Worm (Caenorhabditis elegans) whole organism, L1 larva: ENCODE results near the gene srsx-32.

Source experiments
- ama-1 ChIP-seq: fragments of 150-350 bp; optimal IDR thresholded peaks from 2 replicates; lab custom pipeline; 2014
- dpl-1 ChIP-seq, 3 experiments: fragments of 150-350 bp in 2 of 3; sonication (generic microtip) in 1 of 3; optimal IDR thresholded peaks; 2 replicates each; lab custom pipeline; 2014 to 2017; ENCODE audit warnings: missing biosample characterization in 3 of 3, missing genetic modification characterization in 3 of 3, missing genetic modification reagents in 3 of 3
- fkh-10 ChIP-seq: sonication (generic microtip); optimal IDR thresholded peaks from 2 replicates; lab custom pipeline; 2017; ENCODE audit warnings: missing biosample characterization, missing genetic modification reagents, missing genetic modification characterization
- fos-1 ChIP-seq: fragments of 150-350 bp; optimal IDR thresholded peaks from 2 replicates; lab custom pipeline; 2014; ENCODE audit warnings: missing biosample characterization, missing genetic modification characterization
- mef-2 ChIP-seq: fragments of 150-350 bp; optimal IDR thresholded peaks from 2 replicates; lab custom pipeline; 2014; ENCODE audit warnings: missing biosample characterization, missing genetic modification characterization

- TF ChIP-seq ama-1 (lab: Kevin White, UChicago) (no peak), mef-2 (tag; lab: Kevin White, UChicago) (no peak), fkh-10 (GFP tag; lab: Kevin White, UChicago) (no peak), fos-1 (no peak), dpl-1 (GFP tag; optimal IDR thresholded peaks at IDR 0.05; lab: Kevin White, UChicago) (no peak)
These were observed 13.3 kb upstream of the srsx-32 start, which contains the start of gene srab-4 for ce11 chrV:7003850-7004249.
